Fruit fly (Drosophila melanogaster): ENCODE results near the gene CG32643.
A peak's percentile ranks its signal among the peaks of the same experiment; 100 is the strongest.

Gene CG32643

dm6 chrX:13021898-13022297 is 37.6 kb downstream of the CG32643 start, which contains the start of gene CG2209:
CG2209 (plus strand) TSS chrX:13022198.
- TF ChIP-seq CG12769 (tag; optimal IDR thresholded peaks at IDR 0.05) = no peak
- TF ChIP-seq Sin3A (optimal IDR thresholded peaks at IDR 0.05) = no peak
- no peak for TF ChIP-seq CG3281 (GFP tag; optimal IDR thresholded peaks at IDR 0.05)

DNA sequence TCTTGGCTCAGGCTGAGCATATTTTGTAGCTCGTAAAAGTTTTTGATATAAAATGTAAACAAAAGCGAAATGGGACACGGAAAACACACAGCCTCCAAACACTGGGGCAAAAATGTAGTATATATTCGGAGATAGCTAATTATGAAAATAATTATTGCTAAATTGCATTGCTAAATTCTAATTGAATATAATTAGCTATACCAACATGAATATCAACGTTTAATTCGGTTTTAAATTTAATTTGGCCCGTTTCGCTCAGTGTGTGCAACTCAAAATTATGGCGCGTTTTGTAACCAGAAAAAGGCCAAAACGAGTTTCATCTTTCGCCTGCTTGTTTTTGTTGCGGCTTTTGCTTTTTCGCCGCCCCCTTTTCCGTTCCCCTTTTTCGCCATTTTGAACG is 39.5 kb downstream of the CG32643 start:
- no peak for TF ChIP-seq fu2 (GFP tag; optimal IDR thresholded peaks at IDR 0.05)
- no peak for TF ChIP-seq Optix (GFP tag; IDR thresholded peaks at IDR 0.05)
- TF ChIP-seq ATbp (GFP tag; optimal IDR thresholded peaks at IDR 0.05) = no peak
- TF ChIP-seq CG11695 (GFP tag; IDR thresholded peaks at IDR 0.05) = 0 out of 3 replicates have a peak, but pooled peaks have one; percentile 30
- TF ChIP-seq Rfx (GFP tag; IDR thresholded peaks at IDR 0.05) = peak; percentile 54
- peak; percentile 31; the same call in 1 of the 2 replicates for TF ChIP-seq ranshi (GFP tag; IDR thresholded peaks at IDR 0.05)
- no peak for TF ChIP-seq CG7271 (tag; optimal IDR thresholded peaks at IDR 0.05)
- TF ChIP-seq Tbp (GFP tag; optimal IDR thresholded peaks at IDR 0.05) = no peak
- TF ChIP-seq CG1233 (GFP tag; optimal IDR thresholded peaks at IDR 0.05) = no peak
- peak; percentile 18 for TF ChIP-seq CG10209 (GFP tag; optimal IDR thresholded peaks at IDR 0.05)
- TF ChIP-seq ERR (GFP tag; optimal IDR thresholded peaks at IDR 0.05) = no peak
- no peak for TF ChIP-seq knrl (GFP tag; IDR thresholded peaks at IDR 0.05; ENCODE audit: partially characterized antibody)
- TF ChIP-seq CG9215 (GFP tag; IDR thresholded peaks at IDR 0.05) = no peak
- no peak for TF ChIP-seq Rx (GFP tag; IDR thresholded peaks at IDR 0.05)
- TF ChIP-seq CG11085 (GFP tag; IDR thresholded peaks at IDR 0.05) = no peak
- no peak for TF ChIP-seq CG2116 (GFP tag; optimal IDR thresholded peaks at IDR 0.05)
- no peak for TF ChIP-seq CG31388 (GFP tag; optimal IDR thresholded peaks at IDR 0.05)
- no peak for TF ChIP-seq bowl (GFP tag; IDR thresholded peaks at IDR 0.05)
- TF ChIP-seq zfh2 (GFP tag; optimal IDR thresholded peaks at IDR 0.05) = peak; percentile 14
- TF ChIP-seq disco-r (GFP tag; optimal IDR thresholded peaks at IDR 0.05) = no peak
- no peak for TF ChIP-seq bab2 (GFP tag; optimal IDR thresholded peaks at IDR 0.05)
- TF ChIP-seq sisA (GFP tag; IDR thresholded peaks at IDR 0.05) = no peak
- peak; percentile 25; the same call in 1 of the 2 replicates for TF ChIP-seq CG6689 (GFP tag; IDR thresholded peaks at IDR 0.05)
- TF ChIP-seq Nf-YB (GFP tag; optimal IDR thresholded peaks at IDR 0.05) = no peak
- no peak for TF ChIP-seq Scr (GFP tag; IDR thresholded peaks at IDR 0.05; ENCODE audit: partially characterized antibody)
- no peak for TF ChIP-seq odd (GFP tag; optimal IDR thresholded peaks at IDR 0.05)
- TF ChIP-seq CG15514 (GFP tag; optimal IDR thresholded peaks at IDR 0.05) = peak; percentile 39
- no peak for TF ChIP-seq fd102C (GFP tag; optimal IDR thresholded peaks at IDR 0.05)
- no peak for TF ChIP-seq CG13775 (GFP tag; optimal IDR thresholded peaks at IDR 0.05)
- TF ChIP-seq trh (GFP tag; optimal IDR thresholded peaks at IDR 0.05) = no peak
- no peak for TF ChIP-seq B-H1 (GFP tag; IDR thresholded peaks at IDR 0.05)
- TF ChIP-seq D19A (tag; optimal IDR thresholded peaks at IDR 0.05) = no peak
- no peak for TF ChIP-seq CG6683 (GFP tag; optimal IDR thresholded peaks at IDR 0.05)
- TF ChIP-seq CG34422 (GFP tag; IDR thresholded peaks at IDR 0.05) = no peak
- TF ChIP-seq slou (GFP tag; optimal IDR thresholded peaks at IDR 0.05) = peak; percentile 15
- TF ChIP-seq Doc3 (GFP tag; IDR thresholded peaks at IDR 0.05; ENCODE audit: partially characterized antibody) = no peak
- no peak for TF ChIP-seq Chrac-16 (GFP tag; optimal IDR thresholded peaks at IDR 0.05)
- no peak for TF ChIP-seq tx (GFP tag; optimal IDR thresholded peaks at IDR 0.05)
- TF ChIP-seq toy (GFP tag; IDR thresholded peaks at IDR 0.05) = no peak
- TF ChIP-seq CG1024 (GFP tag; IDR thresholded peaks at IDR 0.05) = no peak
- no peak for TF ChIP-seq CG10321 (GFP tag; IDR thresholded peaks at IDR 0.05)
- no peak for TF ChIP-seq chn (GFP tag; optimal IDR thresholded peaks at IDR 0.05)
- TF ChIP-seq CG17912 (GFP tag; optimal IDR thresholded peaks at IDR 0.05) = no peak
- no peak for TF ChIP-seq Vsx1 (GFP tag; optimal IDR thresholded peaks at IDR 0.05)
- TF ChIP-seq CG18476 (GFP tag; optimal IDR thresholded peaks at IDR 0.05) = no peak
- TF ChIP-seq Nf-YA (GFP tag; IDR thresholded peaks at IDR 0.05) = no peak
- TF ChIP-seq gsb-n (tag; optimal IDR thresholded peaks at IDR 0.05) = no peak
- TF ChIP-seq CTCF (GFP tag; optimal IDR thresholded peaks at IDR 0.05) = no peak

Data from whole organism, embryonic.